Fruit fly (Drosophila melanogaster) whole organism, pupa: ENCODE measurements around the gene CG45101.

Experiments
- CG10348 ChIP-seq: fragments of 200-800 bp; sonication (Bioruptor generic); IDR thresholded peaks from 2 replicates; pipeline ENCODE4 v1.3.6; 2022; ENCODE audit warnings: missing biosample characterization, missing genetic modification characterization
- CG13204 ChIP-seq: fragments of 200-800 bp; sonication (Bioruptor generic); optimal IDR thresholded peaks from 2 replicates; lab custom pipeline; 2018; ENCODE audit warnings: missing biosample characterization, mild to moderate bottlenecking, missing genetic modification characterization, moderate library complexity
- CG17806 ChIP-seq: fragments of 200-800 bp; sonication (Bioruptor generic); optimal IDR thresholded peaks from 2 replicates; lab custom pipeline; 2018; ENCODE audit warnings: missing biosample characterization, mild to moderate bottlenecking, missing genetic modification characterization, moderate library complexity
- CG32121 ChIP-seq: fragments of 200-800 bp; sonication (Bioruptor generic); IDR thresholded peaks from 2 replicates; pipeline ENCODE4 v1.3.6; 2022; ENCODE audit warnings: missing biosample characterization, missing genetic modification characterization
- CG4496 ChIP-seq: fragments of 200-800 bp; sonication (Bioruptor generic); IDR thresholded peaks from 3 replicates; pipeline ENCODE4 v1.3.6; 2022; ENCODE audit warnings: missing biosample characterization, missing genetic modification characterization
- CG8301 ChIP-seq: fragments of 200-800 bp; sonication (Bioruptor generic); optimal IDR thresholded peaks from 2 replicates; lab custom pipeline; 2018; ENCODE audit warnings: missing biosample characterization, mild to moderate bottlenecking, missing genetic modification characterization
- D1 ChIP-seq: fragments of 200-800 bp; sonication (Bioruptor generic); optimal IDR thresholded peaks from 2 replicates; lab custom pipeline; 2018; ENCODE audit warnings: missing biosample characterization, mild to moderate bottlenecking, missing genetic modification characterization, moderate library complexity
- EcR ChIP-seq: fragments of 200-800 bp; sonication (Bioruptor generic); optimal IDR thresholded peaks from 3 replicates; lab custom pipeline; 2019; ENCODE audit warnings: missing biosample characterization, missing genetic modification characterization, mild to moderate bottlenecking, moderate library complexity, missing genetic modification reagents
- Ets98B ChIP-seq: fragments of 200-800 bp; sonication (Bioruptor generic); IDR thresholded peaks from 2 replicates; pipeline ENCODE4 v1.3.6; 2022; ENCODE audit warnings: missing biosample characterization, missing genetic modification characterization
- Pif1B ChIP-seq: fragments of 200-800 bp; sonication (Bioruptor generic); optimal IDR thresholded peaks from 3 replicates; lab custom pipeline; 2016; ENCODE audit warnings: missing biosample characterization, missing genetic modification characterization
- Snoo ChIP-seq: fragments of 200-800 bp; sonication (Bioruptor generic); optimal IDR thresholded peaks from 3 replicates; lab custom pipeline; 2017; ENCODE audit warnings: missing biosample characterization, mild to moderate bottlenecking, missing genetic modification characterization, inconsistent platforms
- fd96Ca ChIP-seq: fragments of 200-800 bp; sonication (Bioruptor generic); IDR thresholded peaks from 3 replicates; pipeline ENCODE4 v1.3.6; 2022; ENCODE audit warnings: missing biosample characterization, missing genetic modification characterization
- gl ChIP-seq: fragments of 200-800 bp; sonication (Bioruptor generic); optimal IDR thresholded peaks from 2 replicates; lab custom pipeline; 2018; ENCODE audit warnings: missing biosample characterization, mild to moderate bottlenecking, missing genetic modification characterization
- rn ChIP-seq: fragments of 200-800 bp; sonication (Bioruptor generic); IDR thresholded peaks from 2 replicates; pipeline ENCODE4 v1.3.6; 2022; ENCODE audit warnings: missing biosample characterization, missing genetic modification characterization

DNA sequence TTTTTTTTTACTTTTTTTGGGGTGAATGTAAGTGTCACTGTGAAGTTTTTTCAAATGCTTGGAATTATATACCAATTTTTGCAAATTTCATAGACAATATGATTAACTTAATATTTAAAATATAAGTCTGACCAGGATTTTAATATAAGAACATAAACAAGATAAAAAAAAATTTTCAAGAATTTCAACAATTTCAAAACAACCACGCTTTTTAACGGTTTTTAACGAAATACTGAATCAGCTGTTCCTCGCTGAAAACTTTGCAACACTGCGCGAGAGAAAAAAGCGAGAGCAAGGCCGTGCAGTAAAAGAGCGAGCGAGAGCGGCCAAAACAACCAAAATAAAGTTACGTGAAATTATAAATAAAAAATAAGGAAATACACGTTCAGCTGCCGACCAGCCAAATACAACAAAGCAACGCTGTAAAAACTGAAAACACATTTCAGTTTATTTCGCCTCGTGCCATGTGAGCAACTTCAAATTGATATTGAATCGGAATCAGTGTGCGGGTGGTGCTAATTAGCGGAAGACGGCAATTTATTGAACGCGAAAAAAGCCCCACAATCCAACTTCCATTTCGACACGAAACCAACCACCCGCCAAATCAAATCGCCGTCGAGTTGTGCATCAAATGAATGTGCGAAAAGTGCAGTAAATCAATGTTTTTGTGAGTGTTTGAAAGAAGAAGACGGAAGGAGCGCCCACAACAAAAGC, 31.6 kb downstream of the CG45101 start, which contains the start of the genes CG46439, Iyd and CG33947:
- TF ChIP-seq CG17806 (tag; lab: Kevin White, UChicago) (peak; percentile 61), CG4496 (GFP tag; lab: Robert Waterston, UW) (peak; percentile 83), rn (GFP tag; lab: Robert Waterston, UW) (0 out of 2 replicates have a peak, but pooled peaks have one; percentile 6), EcR (GFP tag; lab: Kevin White, UChicago) (no peak), Pif1B (GFP tag; lab: Kevin White, UChicago) (peak; percentile 87), Snoo (tag; lab: Kevin White, UChicago) (peak; percentile 42), fd96Ca (GFP tag; lab: Robert Waterston, UW) (peak; percentile 82), CG13204 (peak; percentile 13), D1 (tag; lab: Kevin White, UChicago) (peak; percentile 69), Ets98B (GFP tag; lab: Robert Waterston, UW) (peak; percentile 76), CG10348 (GFP tag; lab: Robert Waterston, UW) (no peak), CG32121 (GFP tag; lab: Robert Waterston, UW) (peak; percentile 69), gl (tag; lab: Kevin White, UChicago) (peak; percentile 93), CG8301 (tag; lab: Kevin White, UChicago) (peak; percentile 76)
